Worm (Caenorhabditis elegans): ENCODE measurements around the gene ZK1098.11.

DNA sequence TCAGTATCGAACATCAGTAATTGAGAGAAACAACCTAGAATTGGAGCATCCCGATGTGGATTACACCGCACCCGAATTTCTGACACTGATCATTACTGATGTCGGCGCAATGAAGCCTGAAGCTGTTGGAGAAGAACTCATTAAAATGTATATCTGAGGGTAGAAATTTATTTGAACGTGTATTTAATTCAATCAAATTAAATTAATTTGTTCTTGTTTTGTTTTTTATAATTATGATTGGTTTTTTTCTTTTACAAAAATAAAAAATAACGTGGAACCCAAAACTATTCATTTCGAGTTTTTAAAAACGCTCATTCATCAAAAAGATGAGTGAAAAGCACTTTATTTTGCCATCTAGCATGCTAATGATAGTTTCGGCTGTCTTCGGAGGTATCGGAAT lies 12.3 kb upstream of the ZK1098.11 start, which contains the start of gene ZK1098.9:
- no peak for TF ChIP-seq ama-1 (optimal IDR thresholded peaks at IDR 0.05)
- TF ChIP-seq nhr-11 (tag; optimal IDR thresholded peaks at IDR 0.05) = no peak
- TF ChIP-seq F10B5.3 (tag; optimal IDR thresholded peaks at IDR 0.05) = no peak
- no peak for TF ChIP-seq egl-27 (tag; optimal IDR thresholded peaks at IDR 0.05)
- no peak for TF ChIP-seq pha-4 (GFP tag; IDR thresholded peaks at IDR 0.05)
- TF ChIP-seq pha-4 (tag; optimal IDR thresholded peaks at IDR 0.05) = no peak
- TF ChIP-seq lsy-2 (tag; optimal IDR thresholded peaks at IDR 0.05) = no peak
- no peak for TF ChIP-seq mdl-1 (tag; optimal IDR thresholded peaks at IDR 0.05)
